Fruit fly (Drosophila melanogaster) whole organism, embryonic: Measurements from ENCODE around the gene CG42674.

Experiments used
- Adf1 ChIP-seq: fragments of 200-800 bp; sonication (Bioruptor generic); IDR thresholded peaks from 2 replicates; pipeline ENCODE4 v1.3.6; 2022; ENCODE audit warnings: missing biosample characterization, missing genetic modification characterization
- Bgb ChIP-seq: fragments of 200-800 bp; sonication (Bioruptor generic); IDR thresholded peaks from 2 replicates; pipeline ENCODE4 v1.3.6; 2022; ENCODE audit warnings: missing biosample characterization, missing genetic modification characterization; ENCODE audit not compliant: partially characterized antibody
- CG11085 ChIP-seq: fragments of 200-800 bp; sonication (Bioruptor generic); IDR thresholded peaks from 2 replicates; pipeline ENCODE4 v1.3.6; 2022; ENCODE audit warnings: missing biosample characterization, missing genetic modification characterization
- CG11696 ChIP-seq: fragments of 200-800 bp; sonication (Bioruptor generic); IDR thresholded peaks from 2 replicates; pipeline ENCODE4 v1.3.6; 2022; ENCODE audit warnings: missing biosample characterization, missing genetic modification characterization
- CG12744 ChIP-seq: fragments of 200-800 bp; sonication (Bioruptor generic); optimal IDR thresholded peaks from 2 replicates; lab custom pipeline; 2016; ENCODE audit warnings: missing biosample characterization, missing genetic modification characterization
- CG14441 ChIP-seq: fragments of 200-800 bp; sonication (Bioruptor generic); IDR thresholded peaks from 2 replicates; pipeline ENCODE4 v1.3.6; 2022; ENCODE audit warnings: missing biosample characterization, missing genetic modification characterization
- CG15073 ChIP-seq: fragments of 200-800 bp; sonication (Bioruptor generic); optimal IDR thresholded peaks from 2 replicates; lab custom pipeline; 2016; ENCODE audit warnings: missing biosample characterization, missing genetic modification characterization
- CG15601 ChIP-seq: fragments of 200-800 bp; sonication (Bioruptor generic); optimal IDR thresholded peaks from 3 replicates; lab custom pipeline; 2019; ENCODE audit warnings: missing biosample characterization, mild to moderate bottlenecking, missing genetic modification characterization, moderate library complexity
- CG1603 ChIP-seq: fragments of 200-800 bp; sonication (Bioruptor generic); optimal IDR thresholded peaks from 2 replicates; lab custom pipeline; 2019; ENCODE audit warnings: missing biosample characterization, mild to moderate bottlenecking, missing genetic modification characterization, moderate library complexity
- CG1647 ChIP-seq: fragments of 200-800 bp; sonication (Bioruptor generic); optimal IDR thresholded peaks from 3 replicates; lab custom pipeline; 2016; ENCODE audit warnings: missing biosample characterization, missing genetic modification characterization
- CG16813 ChIP-seq: fragments of 200-800 bp; sonication (Bioruptor generic); IDR thresholded peaks from 3 replicates; pipeline ENCODE4 v1.3.6; 2022; ENCODE audit warnings: missing biosample characterization, missing genetic modification characterization; ENCODE audit not compliant: partially characterized antibody
- CG17802 ChIP-seq: fragments of 200-800 bp; sonication (Bioruptor generic); optimal IDR thresholded peaks from 2 replicates; lab custom pipeline; 2018; ENCODE audit warnings: missing biosample characterization, mild to moderate bottlenecking, missing genetic modification characterization, moderate library complexity
- CG18011 ChIP-seq: fragments of 200-800 bp; sonication (Bioruptor generic); optimal IDR thresholded peaks from 2 replicates; lab custom pipeline; 2017; ENCODE audit warnings: missing biosample characterization, missing genetic modification characterization, mild to moderate bottlenecking, moderate library complexity, missing genotype
- CG18262 ChIP-seq: fragments of 200-800 bp; optimal IDR thresholded peaks from 3 replicates; lab custom pipeline; 2019; ENCODE audit warnings: missing biosample characterization, mild to moderate bottlenecking, missing genetic modification characterization, moderate library complexity
- CG18619 ChIP-seq: fragments of 200-800 bp; sonication (Bioruptor generic); optimal IDR thresholded peaks from 3 replicates; lab custom pipeline; 2017; ENCODE audit warnings: missing biosample characterization, mild to moderate bottlenecking, missing genetic modification characterization
- CG2129 ChIP-seq: fragments of 200-800 bp; sonication (Bioruptor generic); IDR thresholded peaks from 2 replicates; pipeline ENCODE4 v1.3.6; 2022; ENCODE audit warnings: missing biosample characterization, missing genetic modification characterization; ENCODE audit not compliant: partially characterized antibody
- CG2678 ChIP-seq: fragments of 200-800 bp; sonication (Bioruptor generic); optimal IDR thresholded peaks from 3 replicates; lab custom pipeline; 2019; ENCODE audit warnings: missing biosample characterization, mild to moderate bottlenecking, missing genetic modification characterization, moderate library complexity
- CG31365 ChIP-seq: fragments of 200-800 bp; sonication (Bioruptor generic); optimal IDR thresholded peaks from 2 replicates; lab custom pipeline; 2018; ENCODE audit warnings: missing biosample characterization, mild to moderate bottlenecking, missing genetic modification characterization
- CG4282 ChIP-seq: fragments of 200-800 bp; sonication (Bioruptor generic); optimal IDR thresholded peaks from 2 replicates; lab custom pipeline; 2016; ENCODE audit warnings: missing biosample characterization, missing genetic modification characterization
- CG6791 ChIP-seq: fragments of 200-800 bp; sonication (Bioruptor generic); IDR thresholded peaks from 3 replicates; pipeline ENCODE4 v1.3.6; 2022; ENCODE audit warnings: missing biosample characterization, missing genetic modification characterization; ENCODE audit not compliant: partially characterized antibody
- CG7839 ChIP-seq: fragments of 200-800 bp; sonication (Bioruptor generic); optimal IDR thresholded peaks from 3 replicates; lab custom pipeline; 2018; ENCODE audit warnings: missing biosample characterization, mild to moderate bottlenecking, missing genetic modification characterization, moderate library complexity
- CG8478 ChIP-seq: fragments of >200 bp; optimal IDR thresholded peaks from 2 replicates; lab custom pipeline; 2018
- CG8765 ChIP-seq: fragments of 200-800 bp; sonication (Bioruptor generic); IDR thresholded peaks from 2 replicates; pipeline ENCODE4 v1.3.6; 2022; ENCODE audit warnings: missing biosample characterization, missing genetic modification characterization
- CG9609 ChIP-seq: fragments of 200-800 bp; sonication (Bioruptor generic); optimal IDR thresholded peaks from 3 replicates; lab custom pipeline; 2016; ENCODE audit warnings: missing biosample characterization, missing genetic modification characterization
- Drgx ChIP-seq: fragments of 200-800 bp; sonication (Bioruptor generic); IDR thresholded peaks from 2 replicates; pipeline ENCODE4 v1.3.6; 2022; ENCODE audit warnings: missing biosample characterization, missing genetic modification characterization
- ERR ChIP-seq: fragments of 200-800 bp; sonication (Bioruptor generic); optimal IDR thresholded peaks from 2 replicates; lab custom pipeline; 2016; ENCODE audit warnings: missing biosample characterization, missing genetic modification characterization
- Fer3 ChIP-seq: fragments of 200-800 bp; sonication (Bioruptor generic); optimal IDR thresholded peaks from 2 replicates; lab custom pipeline; 2018; ENCODE audit warnings: missing biosample characterization, mild to moderate bottlenecking, missing genetic modification characterization, moderate library complexity
- Lhr ChIP-seq: fragments of 200-800 bp; sonication (Bioruptor generic); optimal IDR thresholded peaks from 3 replicates; lab custom pipeline; 2017; ENCODE audit warnings: mild to moderate bottlenecking, missing biosample characterization, missing genetic modification reagents, missing genetic modification characterization
- Lpt ChIP-seq: fragments of >200 bp; optimal IDR thresholded peaks from 2 replicates; lab custom pipeline; 2018; ENCODE audit warnings: missing biosample characterization, missing genetic modification characterization
- Myb ChIP-seq: fragments of 200-800 bp; sonication (Bioruptor generic); optimal IDR thresholded peaks from 2 replicates; lab custom pipeline; 2016; ENCODE audit warnings: missing biosample characterization, missing genetic modification characterization
- Rfx ChIP-seq: fragments of 200-800 bp; sonication (Bioruptor generic); IDR thresholded peaks from 2 replicates; pipeline ENCODE4 v1.3.6; 2022; ENCODE audit warnings: missing biosample characterization, missing genetic modification characterization
- Scr ChIP-seq: fragments of 200-800 bp; sonication (Bioruptor generic); IDR thresholded peaks from 2 replicates; pipeline ENCODE4 v1.3.6; 2022; ENCODE audit warnings: missing biosample characterization, missing genetic modification characterization; ENCODE audit not compliant: partially characterized antibody
- Side ChIP-seq: fragments of 200-800 bp; sonication (Bioruptor generic); optimal IDR thresholded peaks from 2 replicates; lab custom pipeline; 2016; ENCODE audit warnings: missing biosample characterization, missing genetic modification characterization
- Six4 ChIP-seq: fragments of 200-800 bp; sonication (Bioruptor generic); optimal IDR thresholded peaks from 2 replicates; lab custom pipeline; 2016; ENCODE audit warnings: missing biosample characterization, missing genetic modification characterization
- Sry-δ ChIP-seq: fragments of 200-800 bp; sonication (Bioruptor generic); optimal IDR thresholded peaks from 2 replicates; lab custom pipeline; 2016; ENCODE audit warnings: missing biosample characterization, missing genetic modification characterization
- ap ChIP-seq: fragments of 200-800 bp; sonication (Bioruptor generic); IDR thresholded peaks from 2 replicates; pipeline ENCODE4 v1.3.6; 2022; ENCODE audit warnings: missing biosample characterization, missing genetic modification characterization
- chinmo ChIP-seq: fragments of 200-800 bp; sonication (Bioruptor generic); IDR thresholded peaks from 4 replicates; pipeline ENCODE4 v1.3.6; 2022; ENCODE audit warnings: missing biosample characterization, missing genetic modification characterization; ENCODE audit not compliant: partially characterized antibody
- corto ChIP-seq: fragments of 200-800 bp; sonication (Bioruptor generic); optimal IDR thresholded peaks from 2 replicates; lab custom pipeline; 2016; ENCODE audit warnings: missing biosample characterization, mild to moderate bottlenecking, missing genetic modification characterization, moderate library complexity
- crol ChIP-seq: fragments of 200-800 bp; sonication (Bioruptor generic); IDR thresholded peaks from 2 replicates; pipeline ENCODE4 v1.3.6; 2022; ENCODE audit warnings: missing biosample characterization, missing genetic modification characterization
- cwo ChIP-seq: fragments of 200-800 bp; sonication (Bioruptor generic); optimal IDR thresholded peaks from 3 replicates; lab custom pipeline; 2017; ENCODE audit warnings: missing biosample characterization, missing genetic modification characterization, mild to moderate bottlenecking, moderate library complexity, missing genetic modification reagents
- dmrt99B ChIP-seq: fragments of 200-800 bp; sonication (Bioruptor generic); optimal IDR thresholded peaks from 2 replicates; lab custom pipeline; 2018; ENCODE audit warnings: missing biosample characterization, mild to moderate bottlenecking, missing genetic modification characterization, moderate library complexity
- ems ChIP-seq: fragments of 200-800 bp; sonication (Bioruptor generic); optimal IDR thresholded peaks from 3 replicates; lab custom pipeline; 2016; ENCODE audit warnings: missing biosample characterization, missing genetic modification characterization
- gce ChIP-seq: fragments of 200-800 bp; sonication (Bioruptor generic); IDR thresholded peaks from 3 replicates; pipeline ENCODE4 v1.3.6; 2022; ENCODE audit warnings: missing biosample characterization, missing genetic modification characterization
- gcm ChIP-seq: fragments of 200-800 bp; sonication (Bioruptor generic); optimal IDR thresholded peaks from 2 replicates; lab custom pipeline; 2019; ENCODE audit warnings: missing biosample characterization, mild to moderate bottlenecking, missing genetic modification characterization, moderate library complexity
- pan ChIP-seq, 4 experiments: fragments of >200 bp in 3 of 4; fragments of 200-800 bp in 1 of 4; sonication (Bioruptor generic) in 1 of 4; optimal IDR thresholded peaks in 3 of 4; IDR thresholded peaks in 1 of 4; 2 replicates each; pipeline versions ENCODE4 v1.3.6 to Lab custom; 2017 to 2022; ENCODE audit warnings: missing biosample characterization in 2 of 4, missing genetic modification characterization in 2 of 4, mixed read lengths in 1 of 4
- pb ChIP-seq: fragments of 200-800 bp; sonication (Bioruptor generic); optimal IDR thresholded peaks from 3 replicates; lab custom pipeline; 2016; ENCODE audit warnings: missing biosample characterization, missing genetic modification characterization
- run ChIP-seq: fragments of 200-800 bp; sonication (Bioruptor generic); optimal IDR thresholded peaks from 3 replicates; lab custom pipeline; 2018; ENCODE audit warnings: missing biosample characterization, mild to moderate bottlenecking, missing genetic modification characterization
- scrt ChIP-seq: fragments of 200-800 bp; sonication (Bioruptor generic); optimal IDR thresholded peaks from 2 replicates; lab custom pipeline; 2018; ENCODE audit warnings: missing biosample characterization, mild to moderate bottlenecking, missing genetic modification characterization, moderate library complexity
- sd ChIP-seq: fragments of 200-800 bp; sonication (Bioruptor generic); optimal IDR thresholded peaks from 3 replicates; lab custom pipeline; 2018; ENCODE audit warnings: missing biosample characterization, mild to moderate bottlenecking, missing genetic modification characterization, moderate library complexity
- tx ChIP-seq: fragments of 200-800 bp; sonication (Bioruptor generic); optimal IDR thresholded peaks from 2 replicates; lab custom pipeline; 2016; ENCODE audit warnings: missing biosample characterization, missing genetic modification characterization

Gene CG42674

DNA sequence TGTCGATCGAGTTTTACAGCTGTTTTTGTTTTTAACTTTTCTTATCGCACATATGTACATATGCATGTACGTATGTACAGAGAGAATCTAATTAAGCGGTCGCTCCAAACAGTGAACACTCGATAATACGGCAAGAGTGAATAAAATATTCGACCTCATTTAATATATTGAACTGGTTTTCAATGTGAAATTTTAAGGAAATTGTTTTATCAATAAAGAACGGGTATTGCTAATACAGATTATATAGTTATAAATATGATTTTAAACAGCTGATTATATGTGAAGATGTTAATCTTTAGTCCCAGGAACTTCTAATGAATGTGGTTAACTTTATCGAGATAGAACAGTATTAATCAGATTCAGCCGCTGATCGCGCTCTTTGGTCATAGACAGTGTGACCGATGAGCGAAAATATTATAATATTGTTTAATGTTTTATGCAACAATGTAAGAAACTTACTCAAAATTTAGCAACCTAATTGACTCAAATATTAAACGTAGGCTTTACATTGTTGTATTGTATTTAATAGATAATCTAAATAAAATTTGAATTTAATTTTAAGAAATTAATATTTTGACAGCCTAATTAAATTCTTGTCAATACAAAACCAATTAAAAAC is 57.4 kb downstream of the CG42674 start, which contains the start of gene CG7328 (continued):
- TF ChIP-seq CG8765 (GFP tag; lab: Robert Waterston, UW) (no peak), Scr (GFP tag; lab: Robert Waterston, UW) (no peak), CG4282 (GFP tag; lab: Kevin White, UChicago) (no peak), pb (GFP tag; lab: Kevin White, UChicago) (no peak), CG6791 (GFP tag; lab: Robert Waterston, UW) (no peak), CG18011 (GFP tag; lab: Kevin White, UChicago) (no peak), Lhr (GFP tag; lab: Kevin White, UChicago) (no peak), gcm (GFP tag; lab: Kevin White, UChicago) (no peak), CG18619 (GFP tag; lab: Kevin White, UChicago) (peak; percentile 55), gce (GFP tag; lab: Robert Waterston, UW) (peak; percentile 11; the same call in 1 of the 3 replicates), Six4 (no peak), CG11696 (GFP tag; lab: Robert Waterston, UW) (no peak), Sry-δ (no peak), cwo (GFP tag; lab: Kevin White, UChicago) (peak; percentile 8), tx (GFP tag; lab: Kevin White, UChicago) (peak; percentile 47), pan (optimal IDR thresholded peaks at IDR 0.05; lab: Kevin White, UChicago) (no peak), pan (GFP tag; optimal IDR thresholded peaks at IDR 0.05 in 1 of 2, IDR thresholded peaks at IDR 0.05 in 1 of 2) (peak in 1 of 2 experiments; percentile 59), CG17802 (tag; lab: Kevin White, UChicago) (no peak), CG16813 (no peak), Lpt (GFP tag; lab: Kevin White, UChicago) (no peak), Myb (GFP tag; lab: Kevin White, UChicago) (no peak), dmrt99B (tag; lab: Kevin White, UChicago) (no peak), Side (GFP tag; lab: Kevin White, UChicago) (peak; percentile 3), CG2678 (tag; lab: Kevin White, UChicago) (no peak), crol (GFP tag; lab: Robert Waterston, UW) (no peak), corto (GFP tag; lab: Kevin White, UChicago) (no peak), CG15073 (GFP tag; lab: Kevin White, UChicago) (no peak), CG12744 (no peak), Adf1 (peak; percentile 33; the same call in 1 of the 2 replicates), Fer3 (tag; lab: Kevin White, UChicago) (no peak), CG2129 (GFP tag; lab: Robert Waterston, UW) (no peak), scrt (GFP tag; lab: Kevin White, UChicago) (no peak), Bgb (GFP tag; lab: Robert Waterston, UW) (no peak), CG1603 (tag; lab: Kevin White, UChicago) (no peak), CG14441 (GFP tag; lab: Robert Waterston, UW) (peak; percentile 14; the same call in 1 of the 2 replicates), ap (GFP tag; lab: Robert Waterston, UW) (no peak), CG11085 (GFP tag; lab: Robert Waterston, UW) (no peak), CG9609 (GFP tag; lab: Kevin White, UChicago) (no peak), CG7839 (tag; lab: Kevin White, UChicago) (no peak), chinmo (no peak), CG1647 (no peak), Drgx (GFP tag; lab: Robert Waterston, UW) (no peak), ems (peak; percentile 49), ERR (no peak), Rfx (peak; percentile 71), CG8478 (lab: Kevin White, UChicago) (no peak), CG15601 (tag; lab: Kevin White, UChicago) (no peak), sd (no peak), CG18262 (tag; lab: Kevin White, UChicago) (no peak), CG31365 (tag; lab: Kevin White, UChicago) (no peak), run (tag; lab: Kevin White, UChicago) (peak; percentile 6)
